Fruit fly (Drosophila melanogaster) whole organism, embryonic: Measurements from ENCODE around the gene CG16965.
A peak's percentile ranks its signal among the peaks of the same experiment; 100 is the strongest.

Experiments used
- Atf3 ChIP-seq: fragments of 200-800 bp; sonication (Bioruptor generic); optimal IDR thresholded peaks from 3 replicates; lab custom pipeline; 2016; ENCODE audit warnings: missing biosample characterization, missing genetic modification characterization
- BtbVII ChIP-seq: fragments of 200-800 bp; sonication (Bioruptor generic); optimal IDR thresholded peaks from 3 replicates; lab custom pipeline; 2017; ENCODE audit warnings: missing biosample characterization, mild to moderate bottlenecking, missing genetic modification characterization
- CG10267 ChIP-seq: fragments of 200-800 bp; sonication (Bioruptor generic); optimal IDR thresholded peaks from 2 replicates; lab custom pipeline; 2018; ENCODE audit warnings: missing biosample characterization, mild to moderate bottlenecking, missing genetic modification characterization, moderate library complexity
- CG10979 ChIP-seq: fragments of 200-800 bp; sonication (Bioruptor generic); optimal IDR thresholded peaks from 2 replicates; lab custom pipeline; 2018; ENCODE audit warnings: missing biosample characterization, mild to moderate bottlenecking, missing genetic modification characterization, moderate library complexity
- CG11398 ChIP-seq: fragments of 200-800 bp; sonication (Bioruptor generic); optimal IDR thresholded peaks from 2 replicates; lab custom pipeline; 2016; ENCODE audit warnings: missing biosample characterization, missing genetic modification characterization
- CG13775 ChIP-seq: fragments of 200-800 bp; sonication (Bioruptor generic); optimal IDR thresholded peaks from 3 replicates; lab custom pipeline; 2017; ENCODE audit warnings: missing biosample characterization, mild to moderate bottlenecking, missing genetic modification characterization
- CG15011 ChIP-seq: fragments of 200-800 bp; sonication (Bioruptor generic); optimal IDR thresholded peaks from 3 replicates; lab custom pipeline; 2018; ENCODE audit warnings: missing biosample characterization, mild to moderate bottlenecking, missing genetic modification characterization
- CG15269 ChIP-seq: fragments of 200-800 bp; sonication (Bioruptor generic); optimal IDR thresholded peaks from 2 replicates; lab custom pipeline; 2018; ENCODE audit warnings: missing biosample characterization, mild to moderate bottlenecking, missing genetic modification characterization, moderate library complexity
- CG1832 ChIP-seq: fragments of 200-800 bp; sonication (Bioruptor generic); optimal IDR thresholded peaks from 2 replicates; lab custom pipeline; 2017; ENCODE audit warnings: missing biosample characterization, mild to moderate bottlenecking, missing genetic modification characterization, inconsistent platforms
- CG18599 ChIP-seq: fragments of 200-800 bp; sonication (Bioruptor generic); optimal IDR thresholded peaks from 3 replicates; lab custom pipeline; 2017; ENCODE audit warnings: missing biosample characterization, missing genetic modification characterization, mild to moderate bottlenecking, moderate library complexity, missing genetic modification reagents
- CG2120 ChIP-seq: fragments of 200-800 bp; sonication (Bioruptor generic); optimal IDR thresholded peaks from 3 replicates; lab custom pipeline; 2016; ENCODE audit warnings: missing biosample characterization, missing genetic modification characterization
- CG30020 ChIP-seq: fragments of 200-800 bp; optimal IDR thresholded peaks from 2 replicates; lab custom pipeline; 2019; ENCODE audit warnings: missing biosample characterization, mild to moderate bottlenecking, missing genetic modification characterization, moderate library complexity
- CG3726 ChIP-seq: fragments of 200-800 bp; sonication (Bioruptor generic); IDR thresholded peaks from 3 replicates; pipeline ENCODE4, ENCODE4 v1.3.6; 2022; ENCODE audit warnings: missing biosample characterization, missing genetic modification characterization
- CG4730 ChIP-seq: fragments of 200-800 bp; sonication (Bioruptor generic); IDR thresholded peaks from 2 replicates; pipeline ENCODE4 v1.3.6; 2022; ENCODE audit warnings: missing biosample characterization, missing genetic modification characterization
- CG7987 ChIP-seq: fragments of 200-800 bp; sonication (Bioruptor generic); optimal IDR thresholded peaks from 2 replicates; lab custom pipeline; 2018; ENCODE audit warnings: missing biosample characterization, mild to moderate bottlenecking, missing genetic modification characterization, moderate library complexity
- CG8290 ChIP-seq, 3 experiments: fragments of 200-800 bp; sonication (Bioruptor generic); optimal IDR thresholded peaks; 2 replicates each; lab custom pipeline; 2016 to 2019; ENCODE audit warnings: missing biosample characterization in 3 of 3, missing genetic modification characterization in 3 of 3, mild to moderate bottlenecking in 2 of 3, moderate library complexity in 1 of 3
- D ChIP-seq, 2 experiments: fragments of 200-800 bp in 1 of 2; fragments of >200 bp in 1 of 2; sonication (Bioruptor generic) in 1 of 2; optimal IDR thresholded peaks; 2 replicates in 1 of 2; 3 replicates in 1 of 2; lab custom pipeline; 2017; ENCODE audit warnings: mild to moderate bottlenecking in 1 of 2, missing biosample characterization in 1 of 2, missing genetic modification characterization in 1 of 2, missing genetic modification reagents in 1 of 2
- D19A ChIP-seq: fragments of 200-800 bp; optimal IDR thresholded peaks from 3 replicates; lab custom pipeline; 2019; ENCODE audit warnings: missing biosample characterization, mild to moderate bottlenecking, missing genetic modification characterization, moderate library complexity
- Dll ChIP-seq: fragments of 200-800 bp; sonication (Bioruptor generic); IDR thresholded peaks from 4 replicates; pipeline ENCODE4 v1.3.6; 2022; ENCODE audit warnings: missing biosample characterization, missing genetic modification characterization; ENCODE audit not compliant: partially characterized antibody
- ERR ChIP-seq: fragments of 200-800 bp; sonication (Bioruptor generic); optimal IDR thresholded peaks from 2 replicates; lab custom pipeline; 2016; ENCODE audit warnings: missing biosample characterization, missing genetic modification characterization
- Ets97D ChIP-seq: fragments of 200-800 bp; sonication (Bioruptor generic); optimal IDR thresholded peaks from 3 replicates; lab custom pipeline; 2016; ENCODE audit warnings: missing biosample characterization, missing genetic modification characterization
- HLHmδ ChIP-seq: fragments of 200-800 bp; sonication (Bioruptor generic); optimal IDR thresholded peaks from 2 replicates; lab custom pipeline; 2018; ENCODE audit warnings: missing biosample characterization, mild to moderate bottlenecking, missing genetic modification characterization, moderate library complexity
- HmgD ChIP-seq: fragments of 200-800 bp; sonication (Bioruptor generic); optimal IDR thresholded peaks from 3 replicates; lab custom pipeline; 2016; ENCODE audit warnings: missing biosample characterization, missing genetic modification characterization
- Hr3 ChIP-seq: fragments of 200-800 bp; sonication (Bioruptor generic); optimal IDR thresholded peaks from 3 replicates; lab custom pipeline; 2016; ENCODE audit warnings: missing biosample characterization, missing genetic modification characterization
- Kr ChIP-seq: fragments of 200-800 bp; sonication (Bioruptor generic); optimal IDR thresholded peaks from 2 replicates; lab custom pipeline; 2017; ENCODE audit warnings: missing biosample characterization, mild to moderate bottlenecking, missing genetic modification characterization
- Meics ChIP-seq: fragments of 200-800 bp; sonication (Bioruptor generic); optimal IDR thresholded peaks from 2 replicates; lab custom pipeline; 2017; ENCODE audit warnings: missing biosample characterization, mild to moderate bottlenecking, missing genetic modification characterization
- Side ChIP-seq: fragments of 200-800 bp; sonication (Bioruptor generic); optimal IDR thresholded peaks from 2 replicates; lab custom pipeline; 2016; ENCODE audit warnings: missing biosample characterization, missing genetic modification characterization
- Sry-δ ChIP-seq: fragments of 200-800 bp; sonication (Bioruptor generic); optimal IDR thresholded peaks from 2 replicates; lab custom pipeline; 2016; ENCODE audit warnings: missing biosample characterization, missing genetic modification characterization
- Trl ChIP-seq, 3 experiments: fragments of >200 bp in 2 of 3; fragments of 200-800 bp in 1 of 3; sonication (Bioruptor generic) in 1 of 3; optimal IDR thresholded peaks; 2 replicates in 1 of 3; 3 replicates in 2 of 3; lab custom pipeline; 2016 to 2017; ENCODE audit warnings: missing biosample characterization in 1 of 3, missing genetic modification characterization in 1 of 3
- caup ChIP-seq: fragments of 200-800 bp; sonication (Bioruptor generic); optimal IDR thresholded peaks from 3 replicates; lab custom pipeline; 2017; ENCODE audit warnings: missing biosample characterization, mild to moderate bottlenecking, missing genetic modification characterization, moderate library complexity; ENCODE audit not compliant: severe bottlenecking
- chinmo ChIP-seq: fragments of 200-800 bp; sonication (Bioruptor generic); IDR thresholded peaks from 4 replicates; pipeline ENCODE4 v1.3.6; 2022; ENCODE audit warnings: missing biosample characterization, missing genetic modification characterization; ENCODE audit not compliant: partially characterized antibody
- crp ChIP-seq, 2 experiments: fragments of 200-800 bp; sonication (Bioruptor generic); optimal IDR thresholded peaks; 2 replicates in 1 of 2; 3 replicates in 1 of 2; lab custom pipeline; 2017; ENCODE audit warnings: missing biosample characterization in 2 of 2, missing genetic modification characterization in 2 of 2, mild to moderate bottlenecking in 1 of 2, moderate library complexity in 1 of 2
- dpn ChIP-seq, 2 experiments: fragments of 200-800 bp; sonication (Bioruptor generic); optimal IDR thresholded peaks; 3 replicates each; lab custom pipeline; 2016; ENCODE audit warnings: missing biosample characterization in 2 of 2, missing genetic modification characterization in 2 of 2
- dysf ChIP-seq: fragments of 200-800 bp; sonication (Bioruptor generic); IDR thresholded peaks from 3 replicates; pipeline ENCODE4 v1.3.6; 2022; ENCODE audit warnings: missing biosample characterization, missing genetic modification characterization
- grn ChIP-seq: fragments of 200-800 bp; sonication (Bioruptor generic); optimal IDR thresholded peaks from 3 replicates; lab custom pipeline; 2017; ENCODE audit warnings: missing biosample characterization, missing genetic modification characterization
- hb ChIP-seq: fragments of 200-800 bp; sonication (Bioruptor generic); IDR thresholded peaks from 3 replicates; pipeline ENCODE4 v1.3.6; 2022; ENCODE audit warnings: missing biosample characterization, missing genetic modification characterization; ENCODE audit not compliant: partially characterized antibody
- mam ChIP-seq: fragments of 200-800 bp; sonication (Bioruptor generic); optimal IDR thresholded peaks from 3 replicates; lab custom pipeline; 2016; ENCODE audit warnings: missing biosample characterization, missing genetic modification characterization
- nau ChIP-seq: fragments of 200-800 bp; sonication (Bioruptor generic); optimal IDR thresholded peaks from 3 replicates; lab custom pipeline; 2017; ENCODE audit warnings: missing biosample characterization, mild to moderate bottlenecking, missing genetic modification characterization, missing genetic modification reagents
- nerfin-2 ChIP-seq: fragments of 200-800 bp; sonication (Bioruptor generic); IDR thresholded peaks from 2 replicates; pipeline ENCODE4 v1.3.6; 2022; ENCODE audit warnings: missing biosample characterization, missing genetic modification characterization; ENCODE audit not compliant: partially characterized antibody
- pan ChIP-seq, 4 experiments: fragments of >200 bp in 3 of 4; fragments of 200-800 bp in 1 of 4; sonication (Bioruptor generic) in 1 of 4; optimal IDR thresholded peaks in 3 of 4; IDR thresholded peaks in 1 of 4; 2 replicates each; pipeline versions ENCODE4 v1.3.6 to Lab custom; 2017 to 2022; ENCODE audit warnings: missing biosample characterization in 2 of 4, missing genetic modification characterization in 2 of 4, mixed read lengths in 1 of 4
- peb ChIP-seq: fragments of 200-800 bp; sonication (Bioruptor generic); IDR thresholded peaks from 2 replicates; pipeline ENCODE4 v1.3.6; 2022; ENCODE audit warnings: missing biosample characterization, missing genetic modification characterization
- pho ChIP-seq: fragments of 200-800 bp; sonication (Bioruptor generic); optimal IDR thresholded peaks from 2 replicates; lab custom pipeline; 2016; ENCODE audit warnings: missing biosample characterization, missing genetic modification characterization
- phol ChIP-seq: fragments of 200-800 bp; sonication (Bioruptor generic); optimal IDR thresholded peaks from 3 replicates; lab custom pipeline; 2018; ENCODE audit warnings: missing biosample characterization, mild to moderate bottlenecking, missing genetic modification characterization, moderate library complexity
- shn ChIP-seq: fragments of 200-800 bp; sonication (Bioruptor generic); optimal IDR thresholded peaks from 3 replicates; lab custom pipeline; 2016; ENCODE audit warnings: missing biosample characterization, missing genetic modification characterization
- tgo ChIP-seq: fragments of 200-800 bp; sonication (Bioruptor generic); IDR thresholded peaks from 3 replicates; pipeline ENCODE4 v1.3.6; 2022; ENCODE audit warnings: missing biosample characterization, missing genetic modification characterization
- ttk ChIP-seq: fragments of 200-800 bp; sonication (Bioruptor generic); IDR thresholded peaks from 2 replicates; pipeline ENCODE4 v2.1.2; 2022; ENCODE audit warnings: missing biosample characterization, missing genetic modification characterization
- wek ChIP-seq: fragments of 200-800 bp; sonication (Bioruptor generic); optimal IDR thresholded peaks from 3 replicates; lab custom pipeline; 2018; ENCODE audit warnings: missing biosample characterization, mild to moderate bottlenecking, missing genetic modification characterization, moderate library complexity
- zen ChIP-seq: fragments of 200-800 bp; sonication (Bioruptor generic); optimal IDR thresholded peaks from 3 replicates; lab custom pipeline; 2018; ENCODE audit warnings: missing biosample characterization, mild to moderate bottlenecking, missing genetic modification characterization, moderate library complexity

CG16965 gene

dm6 chr2L:11949917-11950316, 31.5 kb upstream of the CG16965 start (continued):
- TF ChIP-seq CG8290 (GFP tag; optimal IDR thresholded peaks at IDR 0.05; lab: Kevin White, UChicago) (peak; percentile 18), CG8290 (tag; optimal IDR thresholded peaks at IDR 0.05; lab: Kevin White, UChicago) (peak in 1 of 2 experiments; percentile 45), Sry-δ (GFP tag; lab: Kevin White, UChicago) (no peak), CG13775 (GFP tag; lab: Kevin White, UChicago) (peak; percentile 22), CG1832 (no peak), mam (GFP tag; lab: Kevin White, UChicago) (no peak), CG10979 (peak; percentile 55), CG15269 (peak; percentile 35), tgo (GFP tag; lab: Robert Waterston, UW) (peak; percentile 64), CG2120 (GFP tag; lab: Kevin White, UChicago) (no peak), hb (GFP tag; lab: Robert Waterston, UW) (no peak), Dll (GFP tag; lab: Robert Waterston, UW) (no peak), wek (GFP tag; lab: Kevin White, UChicago) (no peak), Meics (GFP tag; lab: Kevin White, UChicago) (no peak), D19A (peak; percentile 36), Kr (GFP tag; lab: Kevin White, UChicago) (no peak), peb (GFP tag; lab: Robert Waterston, UW) (no peak), shn (GFP tag; lab: Kevin White, UChicago) (no peak), HLHmδ (GFP tag; lab: Kevin White, UChicago) (no peak), CG11398 (GFP tag; lab: Kevin White, UChicago) (no peak), chinmo (GFP tag; lab: Robert Waterston, UW) (no peak), CG10267 (peak; percentile 15), pan (optimal IDR thresholded peaks at IDR 0.05; lab: Kevin White, UChicago) (no peak), pan (GFP tag; optimal IDR thresholded peaks at IDR 0.05 in 1 of 2, IDR thresholded peaks at IDR 0.05 in 1 of 2) (peak in 1 of 2 experiments; percentile 34), dysf (peak; percentile 62), caup (GFP tag; lab: Kevin White, UChicago) (no peak), Side (GFP tag; lab: Kevin White, UChicago) (no peak), Ets97D (GFP tag; lab: Kevin White, UChicago) (no peak), Hr3 (GFP tag; lab: Kevin White, UChicago) (no peak), dpn (GFP tag; optimal IDR thresholded peaks at IDR 0.05; lab: Kevin White, UChicago) (peak; percentile 23 to 30), CG18599 (no peak), phol (peak; percentile 47), CG15011 (GFP tag; lab: Kevin White, UChicago) (no peak), zen (tag; lab: Kevin White, UChicago) (peak; percentile 62), Trl (optimal IDR thresholded peaks at IDR 0.05; lab: Kevin White, UChicago) (no peak), Trl (GFP tag; optimal IDR thresholded peaks at IDR 0.05; lab: Kevin White, UChicago) (peak; percentile 22), ttk (GFP tag; lab: Robert Waterston, UW) (peak; percentile 64; the same call in 1 of the 2 replicates), Atf3 (no peak), nerfin-2 (GFP tag; lab: Robert Waterston, UW) (no peak), CG7987 (GFP tag; lab: Kevin White, UChicago) (no peak), CG4730 (GFP tag; lab: Robert Waterston, UW) (no peak), nau (GFP tag; lab: Kevin White, UChicago) (no peak), D (optimal IDR thresholded peaks at IDR 0.05; lab: Kevin White, UChicago) (no peak), D (GFP tag; optimal IDR thresholded peaks at IDR 0.05; lab: Kevin White, UChicago) (peak; percentile 28), CG3726 (GFP tag; lab: Robert Waterston, UW) (0 out of 3 replicates have a peak, but pooled peaks have one; percentile 44), grn (no peak), BtbVII (GFP tag; lab: Kevin White, UChicago) (no peak), crp (GFP tag; optimal IDR thresholded peaks at IDR 0.05; lab: Kevin White, UChicago) (no peak), CG30020 (tag; lab: Kevin White, UChicago) (no peak), HmgD (GFP tag; lab: Kevin White, UChicago) (no peak), pho (GFP tag; lab: Kevin White, UChicago) (no peak), ERR (GFP tag; lab: Kevin White, UChicago) (no peak)
